Fruit fly (Drosophila melanogaster) whole organism, wandering third instar larva: ENCODE results near the gene CG43134.

Source experiments
- Abd-B ChIP-seq: fragments of >200 bp; optimal IDR thresholded peaks from 2 replicates; lab custom pipeline; 2017; ENCODE audit warnings: missing biosample characterization, missing genetic modification characterization
- CrebA ChIP-seq: fragments of 200-800 bp; sonication (Bioruptor generic); optimal IDR thresholded peaks from 2 replicates; lab custom pipeline; 2016; ENCODE audit warnings: missing biosample characterization, mild to moderate bottlenecking, missing genetic modification characterization, borderline replicate concordance
- Dfd ChIP-seq: fragments of >200 bp; optimal IDR thresholded peaks from 2 replicates; lab custom pipeline; 2017; ENCODE audit warnings: missing biosample characterization, missing genetic modification characterization
- Hnf4 ChIP-seq: fragments of 200-800 bp; sonication (Bioruptor generic); optimal IDR thresholded peaks from 2 replicates; lab custom pipeline; 2016; ENCODE audit warnings: missing biosample characterization, mild to moderate bottlenecking, missing genetic modification characterization
- Rel ChIP-seq, 2 experiments: fragments of 200-800 bp; sonication (Bioruptor generic) in 1 of 2; optimal IDR thresholded peaks; 2 replicates in 1 of 2; 3 replicates in 1 of 2; lab custom pipeline; 2016 to 2019; ENCODE audit warnings: mild to moderate bottlenecking in 2 of 2, missing biosample characterization in 2 of 2, missing genetic modification characterization in 2 of 2, moderate library complexity in 1 of 2
- dmrt93B ChIP-seq: fragments of 200-800 bp; sonication (Bioruptor generic); optimal IDR thresholded peaks from 2 replicates; lab custom pipeline; 2018; ENCODE audit warnings: missing biosample characterization, mild to moderate bottlenecking, missing genetic modification characterization
- dsf ChIP-seq: sonication (Bioruptor generic); optimal IDR thresholded peaks from 2 replicates; lab custom pipeline; 2016; ENCODE audit warnings: missing biosample characterization, missing genetic modification characterization, borderline replicate concordance
- h ChIP-seq: fragments of 200-800 bp; sonication (Bioruptor generic); optimal IDR thresholded peaks from 3 replicates; lab custom pipeline; 2016; ENCODE audit warnings: missing biosample characterization, mild to moderate bottlenecking, missing genetic modification characterization
- psq ChIP-seq: fragments of 200-800 bp; sonication (Bioruptor generic); optimal IDR thresholded peaks from 3 replicates; lab custom pipeline; 2017; ENCODE audit warnings: missing biosample characterization, mild to moderate bottlenecking, missing genetic modification characterization, moderate library complexity
- usp ChIP-seq: fragments of >200 bp; optimal IDR thresholded peaks from 2 replicates; lab custom pipeline; 2017; ENCODE audit warnings: missing biosample characterization, missing genetic modification characterization

DNA sequence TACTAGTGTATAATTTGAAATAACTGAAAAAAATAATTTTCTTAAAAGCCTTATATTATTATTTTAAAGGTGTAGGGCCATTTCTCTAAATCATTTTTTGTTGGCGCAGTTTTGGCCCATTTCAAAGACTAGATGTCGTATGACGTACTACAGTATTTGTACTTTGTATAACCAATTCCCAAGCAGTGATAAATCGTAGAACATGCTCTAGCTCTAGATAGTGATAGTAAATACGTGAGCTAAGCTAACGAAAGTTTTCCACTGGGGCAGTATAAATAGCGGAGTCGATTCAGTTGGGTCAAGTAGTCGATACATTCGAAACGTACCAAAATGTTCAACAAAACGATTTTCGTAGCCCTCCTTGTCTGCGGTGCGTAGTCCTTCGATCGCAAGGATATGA is at the start of gene CG43134:
- TF ChIP-seq Dfd (GFP tag; lab: Kevin White, UChicago), result no peak
- TF ChIP-seq Rel (GFP tag; optimal IDR thresholded peaks at IDR 0.05; lab: Kevin White, UChicago), result no peak
- no peak for TF ChIP-seq Rel (tag; optimal IDR thresholded peaks at IDR 0.05; lab: Kevin White, UChicago)
- TF ChIP-seq Hnf4 (GFP tag; lab: Kevin White, UChicago), result no peak
- no peak for TF ChIP-seq Abd-B
- no peak for TF ChIP-seq dmrt93B
- no peak for TF ChIP-seq usp (GFP tag; lab: Kevin White, UChicago)
- no peak for TF ChIP-seq psq (GFP tag; lab: Kevin White, UChicago)
- no peak for TF ChIP-seq h
- no peak for TF ChIP-seq CrebA
- TF ChIP-seq dsf (GFP tag; lab: Kevin White, UChicago), result no peak
